Fruit fly (Drosophila melanogaster) whole organism, adult: ENCODE results near the gene CG17784.

Experiments used
- CG7045 ChIP-seq: fragments of 200-800 bp; sonication (Bioruptor generic); optimal IDR thresholded peaks from 2 replicates; lab custom pipeline; 2017; ENCODE audit warnings: missing biosample characterization, mild to moderate bottlenecking, missing genetic modification characterization
- Clk ChIP-seq: fragments of 200-800 bp; sonication (Bioruptor generic); optimal IDR thresholded peaks from 2 replicates; lab custom pipeline; 2017; ENCODE audit warnings: missing biosample characterization, missing genetic modification characterization
- Mnt ChIP-seq: fragments of 200-800 bp; sonication (Bioruptor generic); optimal IDR thresholded peaks from 2 replicates; lab custom pipeline; 2016; ENCODE audit warnings: missing biosample characterization, mild to moderate bottlenecking, missing genetic modification characterization
- bab1 ChIP-seq: fragments of 200-800 bp; sonication (Bioruptor generic); optimal IDR thresholded peaks from 3 replicates; lab custom pipeline; 2019; ENCODE audit warnings: missing biosample characterization, mild to moderate bottlenecking, missing genetic modification characterization, moderate library complexity
- toe ChIP-seq: fragments of 200-800 bp; sonication (Bioruptor generic); optimal IDR thresholded peaks from 2 replicates; lab custom pipeline; 2016; ENCODE audit warnings: missing biosample characterization, missing genetic modification characterization

- TF ChIP-seq Mnt (GFP tag; lab: Kevin White, UChicago): no peak
- TF ChIP-seq CG7045 (GFP tag; lab: Kevin White, UChicago): no peak
- no peak for TF ChIP-seq toe (GFP tag; lab: Kevin White, UChicago)
- no peak for TF ChIP-seq bab1
- TF ChIP-seq Clk (GFP tag; lab: Kevin White, UChicago): no peak
These were observed 11.3 kb downstream of the CG17784 start for dm6 chr3R:24353448-24353847.
